Worm (Caenorhabditis elegans): ENCODE results near the gene sfxn-1.2.
"Not testable (repeated sequence)": the region's sequence is repeated elsewhere in the genome, so short reads cannot be mapped to it uniquely, and the experiment has no call there.

- not testable (repeated sequence) for TF ChIP-seq F49E8.2 (tag; optimal IDR thresholded peaks at IDR 0.05; ENCODE audit: insufficient read depth); nfyb-1 (GFP tag; IDR thresholded peaks at IDR 0.05); ama-1 (optimal IDR thresholded peaks at IDR 0.05); ama-1 (GFP tag; optimal IDR thresholded peaks at IDR 0.05); B0019.2 (GFP tag; conservative IDR thresholded peaks at IDR 0.05); lin-26 (GFP tag; IDR thresholded peaks at IDR 0.05); let-607 (tag; optimal IDR thresholded peaks at IDR 0.05); lin-54 (GFP tag; optimal IDR thresholded peaks at IDR 0.05); unc-130 (GFP tag; optimal IDR thresholded peaks at IDR 0.05); somi-1 (GFP tag; optimal IDR thresholded peaks at IDR 0.05); Y53F4B.3 (GFP tag; IDR thresholded peaks at IDR 0.05); ztf-26 (tag; optimal IDR thresholded peaks at IDR 0.05)
Observed at ce11 chrII:11168893-11169292, 16.9 kb upstream of the sfxn-1.2 start.

Data from whole organism, young adult.